Fruit fly (Drosophila melanogaster) whole organism: ENCODE results near the gene bcd.

Source experiments
- Dll ChIP-seq: fragments of >200 bp; optimal IDR thresholded peaks from 2 replicates; lab custom pipeline; 2017
- EcR ChIP-seq, 2 experiments: fragments of >200 bp; optimal IDR thresholded peaks; 2 replicates each; lab custom pipeline; 2017; ENCODE audit warnings: missing biosample characterization in 2 of 2, missing genetic modification characterization in 2 of 2, missing genetic modification reagents in 2 of 2
- psq ChIP-seq: fragments of >200 bp; optimal IDR thresholded peaks from 2 replicates; lab custom pipeline; 2017
- usp ChIP-seq: fragments of >200 bp; optimal IDR thresholded peaks from 2 replicates; lab custom pipeline; 2017; ENCODE audit warnings: missing biosample characterization, missing genetic modification characterization, mixed read lengths

dm6 chr3R:6776797-6777196 lies 17.5 kb upstream of the bcd start:
- TF ChIP-seq psq (lab: Kevin White, UChicago) (no peak), usp (GFP tag; lab: Kevin White, UChicago) (no peak), Dll (lab: Kevin White, UChicago) (no peak), EcR (GFP tag; optimal IDR thresholded peaks at IDR 0.05; lab: Kevin White, UChicago) (no peak)
